Worm (Caenorhabditis elegans): ENCODE data around the gene nspb-4.
A peak's percentile ranks its signal among the peaks of the same experiment; 100 is the strongest.

Gene nspb-4

ce11 chrIV:6572655-6573054, 25.4 kb upstream of the nspb-4 start:
- TF ChIP-seq lin-13 (tag; optimal IDR thresholded peaks at IDR 0.05) (no peak), ztf-11 (tag; optimal IDR thresholded peaks at IDR 0.05) (no peak), ces-1 (GFP tag; optimal IDR thresholded peaks at IDR 0.05) (no peak), ham-2 (GFP tag; optimal IDR thresholded peaks at IDR 0.05) (no peak), nhr-12 (tag; optimal IDR thresholded peaks at IDR 0.05) (no peak), bed-3 (GFP tag; optimal IDR thresholded peaks at IDR 0.05) (no peak), lsy-2 (tag; optimal IDR thresholded peaks at IDR 0.05) (no peak), flh-1 (GFP tag; optimal IDR thresholded peaks at IDR 0.05) (no peak), tbx-8 (GFP tag; optimal IDR thresholded peaks at IDR 0.05) (no peak), snpc-4 (tag; optimal IDR thresholded peaks at IDR 0.05) (no peak), mep-1 (tag; optimal IDR thresholded peaks at IDR 0.05) (no peak), unc-39 (tag; optimal IDR thresholded peaks at IDR 0.05) (no peak), zip-8 (tag; optimal IDR thresholded peaks at IDR 0.05) (no peak)

ce11 chrIV:6574343-6574742, 23.7 kb upstream of the nspb-4 start:
- no peak for TF ChIP-seq mep-1 (tag; optimal IDR thresholded peaks at IDR 0.05)
- no peak for TF ChIP-seq sem-2 (GFP tag; optimal IDR thresholded peaks at IDR 0.05)
- TF ChIP-seq ces-1 (GFP tag; optimal IDR thresholded peaks at IDR 0.05) = peak; percentile 2
- peak; percentile 25 for TF ChIP-seq sptf-1 (tag; optimal IDR thresholded peaks at IDR 0.05)
- no peak for TF ChIP-seq snpc-4 (tag; optimal IDR thresholded peaks at IDR 0.05)
- TF ChIP-seq unc-120 (tag; optimal IDR thresholded peaks at IDR 0.05; ENCODE audit: poor library complexity, severe bottlenecking) = peak; percentile 35
- no peak for TF ChIP-seq unc-62 (GFP tag; optimal IDR thresholded peaks at IDR 0.05)

- TF ChIP-seq lin-32 (GFP tag; optimal IDR thresholded peaks at IDR 0.05) (no peak), cnd-1 (tag; optimal IDR thresholded peaks at IDR 0.05) (peak; percentile 3), M03D4.4 (tag; optimal IDR thresholded peaks at IDR 0.05) (peak; percentile 9), pha-4 (tag; optimal IDR thresholded peaks at IDR 0.05) (peak; percentile 87), mab-5 (tag; optimal IDR thresholded peaks at IDR 0.05) (no peak), sptf-1 (tag; optimal IDR thresholded peaks at IDR 0.05) (no peak)
Measured at ce11 chrIV:6575959-6576727, 21.9 kb upstream of the nspb-4 start.

DNA sequence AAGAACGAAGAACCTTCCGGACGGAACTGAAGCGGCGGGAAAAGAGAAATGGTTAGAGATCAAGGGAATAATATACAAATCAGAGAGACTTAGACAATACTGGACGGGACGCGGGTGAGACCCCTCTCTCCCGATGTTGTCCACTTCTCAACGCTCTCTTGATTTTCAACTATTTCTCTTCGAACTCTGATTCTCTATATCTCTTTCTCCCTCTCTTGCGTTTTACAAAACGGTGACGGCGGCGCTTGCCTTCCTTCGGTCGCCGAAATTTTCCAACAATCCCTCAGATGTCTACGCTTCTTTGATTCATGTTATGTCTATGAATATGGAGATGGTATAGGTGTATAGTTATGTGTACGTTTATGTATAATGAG, 21.3 kb upstream of the nspb-4 start:
- peak; percentile 34 for TF ChIP-seq cnd-1 (tag; optimal IDR thresholded peaks at IDR 0.05)
- peak; percentile 6 for TF ChIP-seq drap-1 (GFP tag; optimal IDR thresholded peaks at IDR 0.05)
- TF ChIP-seq elt-1 (tag; optimal IDR thresholded peaks at IDR 0.05; ENCODE audit: borderline replicate concordance, insufficient read depth) = no peak
- no peak for TF ChIP-seq nhr-28 (tag; optimal IDR thresholded peaks at IDR 0.05)
- TF ChIP-seq ztf-11 (tag; optimal IDR thresholded peaks at IDR 0.05) = no peak
- TF ChIP-seq lin-32 (GFP tag; optimal IDR thresholded peaks at IDR 0.05) = no peak
- peak; percentile 45 for TF ChIP-seq nhr-237 (tag; optimal IDR thresholded peaks at IDR 0.05)
- TF ChIP-seq hlh-1 (tag; optimal IDR thresholded peaks at IDR 0.05) = peak; percentile 27
- TF ChIP-seq ham-2 (GFP tag; optimal IDR thresholded peaks at IDR 0.05) = peak; percentile 62
- TF ChIP-seq pha-4 (tag; optimal IDR thresholded peaks at IDR 0.05) = peak; percentile 75
- TF ChIP-seq mab-5 (tag; optimal IDR thresholded peaks at IDR 0.05) = no peak
- no peak for TF ChIP-seq nhr-76 (tag; optimal IDR thresholded peaks at IDR 0.05)
- no peak for TF ChIP-seq flh-1 (GFP tag; optimal IDR thresholded peaks at IDR 0.05)
- no peak for TF ChIP-seq sem-2 (GFP tag; optimal IDR thresholded peaks at IDR 0.05)
- no peak for TF ChIP-seq blmp-1 (tag; optimal IDR thresholded peaks at IDR 0.05)
- peak; percentile 25 for TF ChIP-seq ceh-83 (GFP tag; optimal IDR thresholded peaks at IDR 0.05)
- no peak for TF ChIP-seq nhr-12 (tag; optimal IDR thresholded peaks at IDR 0.05)
- no peak for TF ChIP-seq ceh-43 (GFP tag; optimal IDR thresholded peaks at IDR 0.05)
- TF ChIP-seq unc-62 (GFP tag; optimal IDR thresholded peaks at IDR 0.05) = peak; percentile 57
- TF ChIP-seq ces-1 (GFP tag; optimal IDR thresholded peaks at IDR 0.05) = no peak
- TF ChIP-seq unc-120 (tag; optimal IDR thresholded peaks at IDR 0.05; ENCODE audit: poor library complexity, severe bottlenecking) = peak; percentile 44
- TF ChIP-seq mep-1 (tag; optimal IDR thresholded peaks at IDR 0.05) = peak; percentile 24
- TF ChIP-seq bed-3 (GFP tag; optimal IDR thresholded peaks at IDR 0.05) = no peak
- peak; percentile 43 for TF ChIP-seq sptf-1 (tag; optimal IDR thresholded peaks at IDR 0.05)
- TF ChIP-seq lsy-2 (tag; optimal IDR thresholded peaks at IDR 0.05) = no peak
- no peak for TF ChIP-seq unc-39 (tag; optimal IDR thresholded peaks at IDR 0.05)
- no peak for TF ChIP-seq zip-8 (tag; optimal IDR thresholded peaks at IDR 0.05)
- TF ChIP-seq nhr-2 (tag; optimal IDR thresholded peaks at IDR 0.05) = no peak
- no peak for TF ChIP-seq elt-3 (tag; optimal IDR thresholded peaks at IDR 0.05)
- TF ChIP-seq M03D4.4 (tag; optimal IDR thresholded peaks at IDR 0.05) = no peak
- no peak for TF ChIP-seq snpc-4 (tag; optimal IDR thresholded peaks at IDR 0.05)
- no peak for TF ChIP-seq lin-13 (tag; optimal IDR thresholded peaks at IDR 0.05)
- no peak for TF ChIP-seq tbx-8 (GFP tag; optimal IDR thresholded peaks at IDR 0.05)
- no peak for TF ChIP-seq ceh-39 (tag; optimal IDR thresholded peaks at IDR 0.05)
- peak; percentile 44 for TF ChIP-seq mls-2 (tag; optimal IDR thresholded peaks at IDR 0.05)

Measured in whole organism, mixed stage, embryonic.